Worm (Caenorhabditis elegans): ENCODE results near the gene srh-201.

DNA sequence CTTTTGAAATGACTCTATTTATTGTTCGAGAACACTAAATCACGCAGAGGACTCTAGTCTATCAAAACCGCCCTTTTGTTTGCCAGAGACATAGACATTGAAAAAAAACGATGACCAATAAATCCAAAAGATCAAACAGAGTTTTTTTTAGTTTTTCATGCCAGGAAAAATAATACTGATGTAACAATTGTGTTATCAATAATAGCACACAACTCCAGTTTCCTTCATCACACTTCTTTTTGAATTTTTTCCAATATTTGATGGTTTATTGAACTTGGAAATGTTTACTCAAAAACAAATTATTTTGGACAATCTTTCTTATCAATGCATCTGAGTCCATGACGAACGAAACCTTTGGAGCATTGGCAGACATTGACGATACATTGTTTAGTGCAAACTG is 40.3 kb upstream of the srh-201 start, which contains the start of gene C25E10.8:
- TF ChIP-seq unc-62 (GFP tag; optimal IDR thresholded peaks at IDR 0.05 in 1 of 2): no peak
- TF ChIP-seq unc-62 (tag; optimal IDR thresholded peaks at IDR 0.05): no peak
- no peak for TF ChIP-seq madf-9 (GFP tag; conservative IDR thresholded peaks at IDR 0.05)
- no peak for TF ChIP-seq nhr-77 (tag; optimal IDR thresholded peaks at IDR 0.05)
- no peak for TF ChIP-seq jun-1 (tag; optimal IDR thresholded peaks at IDR 0.05)
- no peak for TF ChIP-seq fos-1 (tag; optimal IDR thresholded peaks at IDR 0.05)
- TF ChIP-seq pha-4 (GFP tag; IDR thresholded peaks at IDR 0.05): no peak
- TF ChIP-seq pha-4 (tag; optimal IDR thresholded peaks at IDR 0.05): no peak
- TF ChIP-seq nhr-237 (tag; optimal IDR thresholded peaks at IDR 0.05): no peak
- TF ChIP-seq T20F7.1 (GFP tag; optimal IDR thresholded peaks at IDR 0.05): no peak
- no peak for TF ChIP-seq ces-1 (GFP tag; optimal IDR thresholded peaks at IDR 0.05)
- TF ChIP-seq hmg-1.1 (GFP tag; IDR thresholded peaks at IDR 0.05): no peak
- TF ChIP-seq zag-1 (tag; optimal IDR thresholded peaks at IDR 0.05): no peak
- TF ChIP-seq egl-27 (tag; optimal IDR thresholded peaks at IDR 0.05): no peak

All from whole organism, L4 larva.